Worm (Caenorhabditis elegans) whole organism, early embryonic: Measurements from ENCODE around the gene F07F6.8.

Source experiments
- B0310.2 ChIP-seq: sonication (generic microtip); optimal IDR thresholded peaks from 2 replicates; lab custom pipeline; 2016; ENCODE audit warnings: mild to moderate bottlenecking, missing genetic modification characterization, missing compliant biosample characterization
- F13C5.2 ChIP-seq: sonication (generic microtip); optimal IDR thresholded peaks from 2 replicates; lab custom pipeline; 2017; ENCODE audit warnings: mild to moderate bottlenecking, missing genetic modification characterization, inconsistent platforms, missing compliant biosample characterization
- aly-1 ChIP-seq: sonication (generic microtip); optimal IDR thresholded peaks from 2 replicates; lab custom pipeline; 2016; ENCODE audit warnings: missing genetic modification characterization, missing compliant biosample characterization
- ama-1 ChIP-seq: fragments of 150-350 bp; optimal IDR thresholded peaks from 2 replicates; lab custom pipeline; 2014
- ceh-13 ChIP-seq: fragments of 200-800 bp; sonication (Bioruptor generic); optimal IDR thresholded peaks from 2 replicates; lab custom pipeline; 2018; ENCODE audit warnings: mild to moderate bottlenecking, missing genetic modification characterization, missing compliant biosample characterization
- ceh-36 ChIP-seq: sonication (generic microtip); optimal IDR thresholded peaks from 2 replicates; lab custom pipeline; 2016; ENCODE audit warnings: missing genetic modification characterization, inconsistent platforms, missing compliant biosample characterization
- ets-7 ChIP-seq: sonication (generic microtip); optimal IDR thresholded peaks from 2 replicates; lab custom pipeline; 2016; ENCODE audit warnings: missing genotype, missing genetic modification characterization, missing compliant biosample characterization
- hnd-1 ChIP-seq: sonication (generic microtip); optimal IDR thresholded peaks from 2 replicates; lab custom pipeline; 2016; ENCODE audit warnings: missing genetic modification characterization, missing compliant biosample characterization
- sea-1 ChIP-seq: fragments of 200-800 bp; sonication (Bioruptor generic); conservative IDR thresholded peaks from 2 replicates; pipeline ENCODE4 v1.3.6; 2022; ENCODE audit warnings: missing genetic modification characterization, missing compliant biosample characterization
- tbx-11 ChIP-seq: fragments of 200-800 bp; sonication (Bioruptor generic); IDR thresholded peaks from 2 replicates; pipeline ENCODE4 v1.3.6; 2022; ENCODE audit warnings: missing genetic modification characterization, missing compliant biosample characterization
- tbx-37 ChIP-seq: fragments of 200-800 bp; sonication (Bioruptor generic); conservative IDR thresholded peaks from 2 replicates; pipeline ENCODE4 v1.3.6; 2022; ENCODE audit warnings: missing genetic modification reagents, missing genetic modification characterization, missing compliant biosample characterization
- tra-4 ChIP-seq: sonication (generic microtip); optimal IDR thresholded peaks from 2 replicates; lab custom pipeline; 2017; ENCODE audit warnings: missing genetic modification characterization, missing compliant biosample characterization

DNA sequence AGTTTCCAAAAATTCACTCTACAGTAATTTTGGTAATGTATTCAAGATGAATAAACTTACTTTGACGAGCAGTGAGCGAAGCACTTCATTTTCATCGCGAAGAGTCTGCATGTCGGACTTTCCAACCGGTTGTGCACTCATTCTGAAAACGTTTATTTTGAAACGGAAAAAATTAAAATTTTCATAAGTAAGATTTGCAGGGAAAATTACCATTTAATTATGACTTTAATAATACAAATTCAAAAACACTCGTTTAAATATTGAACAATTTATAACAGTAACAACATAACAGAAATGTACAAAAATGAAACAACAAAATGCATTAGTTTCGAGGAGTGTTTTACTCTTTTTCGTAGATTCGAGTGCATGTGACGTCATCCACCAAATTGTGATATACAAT is 13.1 kb downstream of the F07F6.8 start, which contains the start of the genes EEED8.13 and EEED8.18:
- TF ChIP-seq ama-1 (lab: Kevin White, UChicago) (no peak), F13C5.2 (no peak), B0310.2 (tag; lab: Kevin White, UChicago) (no peak), hnd-1 (tag; lab: Kevin White, UChicago) (no peak), tra-4 (tag; lab: Kevin White, UChicago) (no peak), aly-1 (tag; lab: Kevin White, UChicago) (no peak), tbx-37 (GFP tag; lab: Robert Waterston, UW) (no peak), ceh-13 (GFP tag; lab: Kevin White, UChicago) (no peak), ets-7 (tag; lab: Kevin White, UChicago) (no peak), ceh-36 (tag; lab: Kevin White, UChicago) (no peak), sea-1 (no peak), tbx-11 (GFP tag; lab: Robert Waterston, UW) (no peak)
